Worm (Caenorhabditis elegans): ENCODE results near the gene trp-2.

ce11 chrIII:989558-989957 is 2.1 kb upstream of the trp-2 start:
- no peak for TF ChIP-seq mdl-1 (tag; optimal IDR thresholded peaks at IDR 0.05)
- TF ChIP-seq nhr-12 (tag; optimal IDR thresholded peaks at IDR 0.05): no peak
- TF ChIP-seq skn-1 (tag; optimal IDR thresholded peaks at IDR 0.05): no peak
- TF ChIP-seq unc-39 (tag; optimal IDR thresholded peaks at IDR 0.05): no peak
- no peak for TF ChIP-seq lin-11 (tag; optimal IDR thresholded peaks at IDR 0.05)
- no peak for TF ChIP-seq fos-1 (tag; optimal IDR thresholded peaks at IDR 0.05)
- no peak for TF ChIP-seq ztf-11 (tag; optimal IDR thresholded peaks at IDR 0.05)
- TF ChIP-seq lin-13 (GFP tag; optimal IDR thresholded peaks at IDR 0.05): no peak
- TF ChIP-seq unc-62 (GFP tag; optimal IDR thresholded peaks at IDR 0.05): no peak
- TF ChIP-seq unc-55 (GFP tag; optimal IDR thresholded peaks at IDR 0.05): no peak
- TF ChIP-seq nhr-6 (tag; optimal IDR thresholded peaks at IDR 0.05): no peak
- TF ChIP-seq R02D3.7 (tag; optimal IDR thresholded peaks at IDR 0.05): no peak
- TF ChIP-seq nhr-23 (tag; optimal IDR thresholded peaks at IDR 0.05): no peak
- no peak for TF ChIP-seq nhr-129 (tag; optimal IDR thresholded peaks at IDR 0.05)
